Worm (Caenorhabditis elegans): ENCODE data around the gene cyp-33D3.

cyp-33D3 gene

ce11 chrV:18783474-18783873 is 53.6 kb downstream of the cyp-33D3 start, which contains the start of gene Y17D7B.10:
Y17D7B.10 (plus strand) TSS chrV:18783716.
- TF ChIP-seq egl-13 (tag; optimal IDR thresholded peaks at IDR 0.05) (no peak), ceh-63 (GFP tag; optimal IDR thresholded peaks at IDR 0.05) (no peak), efl-1 (optimal IDR thresholded peaks at IDR 0.05) (no peak), efl-1 (GFP tag; optimal IDR thresholded peaks at IDR 0.05 in 1 of 2) (peak in 1 of 2 experiments; percentile 89), nhr-47 (tag; optimal IDR thresholded peaks at IDR 0.05) (peak; percentile 35), unc-86 (tag; optimal IDR thresholded peaks at IDR 0.05) (no peak), fkh-8 (tag; optimal IDR thresholded peaks at IDR 0.05) (peak; percentile 64), isw-1 (GFP tag; IDR thresholded peaks at IDR 0.05) (no peak), unc-30 (tag; optimal IDR thresholded peaks at IDR 0.05) (no peak), unc-62 (GFP tag; optimal IDR thresholded peaks at IDR 0.05) (no peak), ceh-90 (tag; optimal IDR thresholded peaks at IDR 0.05) (no peak), lsy-2 (tag; optimal IDR thresholded peaks at IDR 0.05) (no peak), sox-4 (tag; optimal IDR thresholded peaks at IDR 0.05) (peak; percentile 1), nhr-85 (tag) (no peak), mep-1 (tag; optimal IDR thresholded peaks at IDR 0.05) (no peak), dsc-1 (tag; optimal IDR thresholded peaks at IDR 0.05) (peak; percentile 25)

ce11 chrV:18782747-18783146 is 54.3 kb downstream of the cyp-33D3 start:
- TF ChIP-seq xbp-1 (tag; optimal IDR thresholded peaks at IDR 0.05) (no peak), efl-3 (GFP tag; optimal IDR thresholded peaks at IDR 0.05) (no peak), C16A3.4 (tag; optimal IDR thresholded peaks at IDR 0.05) (no peak), ztf-11 (tag; optimal IDR thresholded peaks at IDR 0.05) (no peak), jun-1 (tag; optimal IDR thresholded peaks at IDR 0.05) (no peak), dsc-1 (tag; optimal IDR thresholded peaks at IDR 0.05) (peak; percentile 31), zag-1 (tag; optimal IDR thresholded peaks at IDR 0.05) (no peak)
